Worm (Caenorhabditis elegans) whole organism, L4 larva: ENCODE data around the gene mca-2.
A peak's percentile ranks its signal among the peaks of the same experiment; 100 is the strongest.

Experiments used
- F44E2.7 ChIP-seq: fragments of 200-800 bp; sonication (Bioruptor generic); IDR thresholded peaks from 2 replicates; pipeline ENCODE4 v2.1.2; 2022; ENCODE audit warnings: missing genetic modification characterization, missing compliant biosample characterization
- aha-1 ChIP-seq: fragments of 150-350 bp; peaks from one replicate; lab custom pipeline; 2014; ENCODE audit warnings: missing biosample characterization, missing genetic modification characterization
- ceh-44 ChIP-seq: fragments of 200-800 bp; sonication (Bioruptor generic); IDR thresholded peaks from 2 replicates; pipeline ENCODE4 v1.3.6; 2022; ENCODE audit warnings: missing genetic modification reagents, missing genetic modification characterization, missing compliant biosample characterization
- ces-1 ChIP-seq: fragments of 150-350 bp; sonication (generic microtip); optimal IDR thresholded peaks from 4 replicates; lab custom pipeline; 2014; ENCODE audit warnings: missing biosample characterization, missing genetic modification reagents, missing genetic modification characterization
- ctbp-1 ChIP-seq: fragments of 200-800 bp; sonication (Bioruptor generic); IDR thresholded peaks from 2 replicates; pipeline ENCODE4 v1.3.6; 2022; ENCODE audit warnings: missing genetic modification reagents, missing genetic modification characterization, missing compliant biosample characterization
- dmd-6 ChIP-seq: fragments of 200-800 bp; sonication (Bioruptor generic); IDR thresholded peaks from 2 replicates; pipeline ENCODE4 v1.3.6; 2022; ENCODE audit warnings: missing genetic modification reagents, missing genetic modification characterization, missing compliant biosample characterization
- dpl-1 ChIP-seq: fragments of 150-350 bp; optimal IDR thresholded peaks from 2 replicates; lab custom pipeline; 2014; ENCODE audit warnings: missing biosample characterization, missing genetic modification reagents, missing genetic modification characterization
- duxl-1 ChIP-seq: sonication (generic microtip); optimal IDR thresholded peaks from 2 replicates; lab custom pipeline; 2016; ENCODE audit warnings: mild to moderate bottlenecking, missing genetic modification characterization, moderate library complexity, missing compliant biosample characterization; ENCODE audit not compliant: poor library complexity
- fkh-10 ChIP-seq: fragments of 150-350 bp; optimal IDR thresholded peaks from 2 replicates; lab custom pipeline; 2014; ENCODE audit warnings: missing biosample characterization, missing genetic modification reagents, missing genetic modification characterization
- hlh-11 ChIP-seq: fragments of 200-800 bp; sonication (Bioruptor generic); optimal IDR thresholded peaks from 2 replicates; lab custom pipeline; 2018; ENCODE audit warnings: mild to moderate bottlenecking, missing genetic modification characterization, missing compliant biosample characterization
- hmg-1.1 ChIP-seq: fragments of 200-800 bp; sonication (Bioruptor generic); IDR thresholded peaks from 2 replicates; pipeline ENCODE4 v1.3.6; 2022; ENCODE audit warnings: missing genetic modification reagents, missing genetic modification characterization, missing compliant biosample characterization
- jun-1 ChIP-seq: fragments of 150-350 bp; optimal IDR thresholded peaks from 2 replicates; lab custom pipeline; 2014; ENCODE audit warnings: missing biosample characterization, missing genetic modification reagents, missing genetic modification characterization
- lim-7 ChIP-seq: fragments of 200-800 bp; sonication (Bioruptor generic); IDR thresholded peaks from 2 replicates; pipeline ENCODE4 v1.3.6; 2022; ENCODE audit warnings: missing genetic modification characterization, missing compliant biosample characterization
- lin-13 ChIP-seq: fragments of 150-350 bp; optimal IDR thresholded peaks from 2 replicates; lab custom pipeline; 2014; ENCODE audit warnings: missing biosample characterization, missing genetic modification reagents, missing genetic modification characterization
- lin-15B ChIP-seq: fragments of 150-350 bp; sonication (generic microtip); optimal IDR thresholded peaks from 3 replicates; lab custom pipeline; 2014; ENCODE audit warnings: missing biosample characterization, missing genetic modification characterization
- lsy-2 ChIP-seq, 2 experiments: fragments of 150-350 bp in 1 of 2; sonication (generic microtip) in 1 of 2; optimal IDR thresholded peaks; 2 replicates each; lab custom pipeline; 2014 to 2017; ENCODE audit warnings: missing biosample characterization in 2 of 2, missing genetic modification characterization in 2 of 2
- madf-5 ChIP-seq, 2 experiments: fragments of 200-800 bp; sonication (Bioruptor generic); IDR thresholded peaks; 2 replicates each; pipeline ENCODE4 v1.3.6; 2022; ENCODE audit warnings: missing compliant biosample characterization in 2 of 2, missing genetic modification characterization in 2 of 2
- mxl-2 ChIP-seq: fragments of 200-800 bp; sonication (Bioruptor generic); conservative IDR thresholded peaks from 2 replicates; pipeline ENCODE4 v1.3.6; 2022; ENCODE audit warnings: missing genetic modification reagents, missing genetic modification characterization, missing compliant biosample characterization
- mxl-3 ChIP-seq: fragments of 200-800 bp; sonication (Bioruptor generic); optimal IDR thresholded peaks from 2 replicates; lab custom pipeline; 2018; ENCODE audit warnings: mild to moderate bottlenecking, missing genetic modification characterization, missing compliant biosample characterization
- nhr-111 ChIP-seq: fragments of 200-800 bp; sonication (Bioruptor generic); optimal IDR thresholded peaks from 2 replicates; lab custom pipeline; 2018; ENCODE audit warnings: mild to moderate bottlenecking, missing genetic modification characterization, missing compliant biosample characterization
- nhr-28 ChIP-seq: fragments of 150-350 bp; optimal IDR thresholded peaks from 2 replicates; lab custom pipeline; 2014; ENCODE audit warnings: missing biosample characterization, missing genetic modification characterization
- nhr-41 ChIP-seq: fragments of 200-800 bp; sonication (Bioruptor generic); IDR thresholded peaks from 2 replicates; pipeline ENCODE4 v1.3.6; 2022; ENCODE audit warnings: missing genetic modification reagents, missing genetic modification characterization, missing compliant biosample characterization
- nhr-48 ChIP-seq: sonication (generic microtip); optimal IDR thresholded peaks from 2 replicates; lab custom pipeline; 2016; ENCODE audit warnings: mild to moderate bottlenecking, missing genetic modification characterization, missing compliant biosample characterization
- nhr-6 ChIP-seq: fragments of 150-350 bp; optimal IDR thresholded peaks from 2 replicates; lab custom pipeline; 2014; ENCODE audit warnings: missing biosample characterization, missing genetic modification characterization
- saeg-2 ChIP-seq: fragments of 200-800 bp; sonication (Bioruptor generic); IDR thresholded peaks from 2 replicates; pipeline ENCODE4 v1.3.6; 2022; ENCODE audit warnings: missing genetic modification reagents, missing genetic modification characterization, missing compliant biosample characterization
- set-16 ChIP-seq: fragments of 200-800 bp; sonication (Bioruptor generic); IDR thresholded peaks from 2 replicates; pipeline ENCODE4 v1.3.6; 2022; ENCODE audit warnings: missing genetic modification reagents, missing genetic modification characterization, missing compliant biosample characterization
- skn-1 ChIP-seq: fragments of 150-350 bp; optimal IDR thresholded peaks from 2 replicates; lab custom pipeline; 2014; ENCODE audit warnings: missing biosample characterization, missing genetic modification characterization
- snpc-1.2 ChIP-seq: fragments of 200-800 bp; sonication (Bioruptor generic); IDR thresholded peaks from 2 replicates; pipeline ENCODE4 v1.3.6; 2022; ENCODE audit warnings: missing genetic modification reagents, missing genetic modification characterization, missing compliant biosample characterization
- tag-97 ChIP-seq: fragments of 200-800 bp; sonication (Bioruptor generic); IDR thresholded peaks from 2 replicates; pipeline ENCODE4 v1.3.6; 2022; ENCODE audit warnings: missing genetic modification characterization, missing compliant biosample characterization
- unc-130 ChIP-seq: sonication (generic microtip); optimal IDR thresholded peaks from 2 replicates; lab custom pipeline; 2016; ENCODE audit warnings: missing genetic modification reagents, missing genetic modification characterization, missing compliant biosample characterization
- unc-62 ChIP-seq, 3 experiments: fragments of 150-350 bp in 1 of 3; sonication (generic microtip); optimal IDR thresholded peaks in 2 of 3; peaks in 1 of 3; 1 replicate in 1 of 3; 2 replicates in 2 of 3; lab custom pipeline; 2014 to 2017; ENCODE audit warnings: missing biosample characterization in 3 of 3, missing genetic modification characterization in 3 of 3, missing genetic modification reagents in 3 of 3, missing genotype in 1 of 3
- vab-7 ChIP-seq: fragments of 200-800 bp; sonication (Bioruptor generic); IDR thresholded peaks from 2 replicates; pipeline ENCODE4 v1.3.6; 2022; ENCODE audit warnings: missing genetic modification reagents, missing genetic modification characterization, missing compliant biosample characterization
- zag-1 ChIP-seq: fragments of 150-350 bp; optimal IDR thresholded peaks from 2 replicates; lab custom pipeline; 2014; ENCODE audit warnings: missing biosample characterization, missing genetic modification characterization
- zip-11 ChIP-seq: fragments of 200-800 bp; sonication (Bioruptor generic); IDR thresholded peaks from 2 replicates; pipeline ENCODE4 v1.3.6; 2022; ENCODE audit warnings: missing genetic modification characterization, missing compliant biosample characterization
- zip-2 ChIP-seq: fragments of 150-350 bp; optimal IDR thresholded peaks from 2 replicates; lab custom pipeline; 2014; ENCODE audit warnings: missing biosample characterization, missing genetic modification characterization

Gene mca-2

ce11 chrIV:2053591-2053990, 30.2 kb upstream of the mca-2 start (continued):
- TF ChIP-seq mxl-3 (GFP tag; lab: Kevin White, UChicago), result no peak
- TF ChIP-seq vab-7 (GFP tag; lab: Robert Waterston, UW), result no peak
- TF ChIP-seq hmg-1.1, result 0 out of 2 replicates have a peak, but pooled peaks have one; percentile 39
- TF ChIP-seq ceh-44, result no peak
- TF ChIP-seq lsy-2 (tag; optimal IDR thresholded peaks at IDR 0.05; lab: Kevin White, UChicago), result peak in 1 of 2 experiments; percentile 41
- TF ChIP-seq set-16 (GFP tag; lab: Robert Waterston, UW), result no peak
- peak; percentile 65 for TF ChIP-seq ces-1 (GFP tag; lab: Kevin White, UChicago)
- no peak for TF ChIP-seq saeg-2
- TF ChIP-seq jun-1 (tag; lab: Kevin White, UChicago), result no peak
- peak; percentile 21 for TF ChIP-seq aha-1 (tag; lab: Kevin White, UChicago)
- peak; percentile 14 for TF ChIP-seq hlh-11 (tag; lab: Kevin White, UChicago)
- peak; percentile 55 for TF ChIP-seq fkh-10 (GFP tag; lab: Kevin White, UChicago)
- peak; percentile 72 for TF ChIP-seq ctbp-1 (GFP tag; lab: Robert Waterston, UW)
- peak; percentile 26; the same call in 1 of the 2 replicates for TF ChIP-seq dmd-6
- TF ChIP-seq lim-7, result no peak
- no peak for TF ChIP-seq tag-97 (GFP tag; lab: Robert Waterston, UW)
- no peak for TF ChIP-seq skn-1
- TF ChIP-seq nhr-41 (GFP tag; lab: Robert Waterston, UW), result no peak
- TF ChIP-seq nhr-6 (tag; lab: Kevin White, UChicago), result no peak
- no peak for TF ChIP-seq zag-1 (tag; lab: Kevin White, UChicago)

DNA sequence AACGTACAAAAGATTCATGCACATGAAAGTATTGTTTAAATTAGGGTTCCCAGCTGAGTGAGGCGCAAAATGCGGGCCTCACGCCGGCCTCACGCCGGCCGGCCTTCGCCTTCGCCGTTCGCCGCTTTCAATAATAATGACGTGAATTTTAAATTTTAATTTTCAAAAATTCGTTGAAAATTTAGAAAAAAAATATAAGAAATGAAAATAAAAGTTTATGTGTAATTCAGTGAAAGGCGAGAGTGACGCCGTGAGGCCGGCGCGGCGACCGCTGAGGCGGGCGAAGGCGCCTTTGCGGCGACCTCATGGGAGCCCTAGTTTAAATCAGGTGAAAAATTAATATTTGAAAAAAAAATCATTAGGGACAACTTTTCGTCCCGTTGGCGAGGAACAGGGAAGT, 26.4 kb upstream of the mca-2 start:
- peak; percentile 14 for TF ChIP-seq nhr-111 (GFP tag; lab: Kevin White, UChicago)
- peak; percentile 50 for TF ChIP-seq set-16 (GFP tag; lab: Robert Waterston, UW)
- TF ChIP-seq dpl-1 (GFP tag; lab: Kevin White, UChicago), result no peak

DNA sequence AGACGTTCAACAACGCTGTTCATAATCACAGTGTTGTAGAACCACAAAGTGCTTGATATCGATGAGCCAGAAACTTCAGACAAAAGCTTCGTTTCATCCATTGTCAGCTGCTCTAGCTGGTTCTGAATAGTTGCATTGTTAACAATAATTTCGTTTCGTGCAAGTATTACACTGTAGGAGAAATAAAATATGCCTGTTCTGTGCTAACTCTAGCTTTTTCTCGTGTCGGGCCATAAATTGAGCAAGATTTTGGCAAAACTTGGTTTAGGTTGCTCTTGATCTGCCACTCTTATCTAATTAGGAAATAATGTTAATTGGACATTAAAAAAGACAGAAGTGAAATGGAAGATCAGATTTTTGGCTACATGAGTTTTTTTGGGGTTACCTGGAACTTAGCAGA, 24.8 kb upstream of the mca-2 start, which contains the start of gene R05C11.2:
TSS of gene R05C11.2 (minus strand) at position 101 of the 400 bp plus-strand sequence.
- TF ChIP-seq lin-15B (tag; lab: Kevin White, UChicago), result no peak
- TF ChIP-seq ces-1 (GFP tag; lab: Kevin White, UChicago), result no peak
- no peak for TF ChIP-seq madf-5 (GFP tag; IDR thresholded peaks at IDR 0.05; lab: Robert Waterston, UW)
- no peak for TF ChIP-seq ctbp-1 (GFP tag; lab: Robert Waterston, UW)
- no peak for TF ChIP-seq zip-2 (tag; lab: Kevin White, UChicago)
- TF ChIP-seq unc-62 (GFP tag; optimal IDR thresholded peaks at IDR 0.05 in 1 of 2; lab: Kevin White, UChicago), result peak in 1 of 2 experiments; percentile 15
- no peak for TF ChIP-seq unc-62 (tag; optimal IDR thresholded peaks at IDR 0.05; lab: Kevin White, UChicago)
- TF ChIP-seq F44E2.7 (GFP tag; lab: Robert Waterston, UW), result no peak
- no peak for TF ChIP-seq dpl-1 (GFP tag; lab: Kevin White, UChicago)

DNA sequence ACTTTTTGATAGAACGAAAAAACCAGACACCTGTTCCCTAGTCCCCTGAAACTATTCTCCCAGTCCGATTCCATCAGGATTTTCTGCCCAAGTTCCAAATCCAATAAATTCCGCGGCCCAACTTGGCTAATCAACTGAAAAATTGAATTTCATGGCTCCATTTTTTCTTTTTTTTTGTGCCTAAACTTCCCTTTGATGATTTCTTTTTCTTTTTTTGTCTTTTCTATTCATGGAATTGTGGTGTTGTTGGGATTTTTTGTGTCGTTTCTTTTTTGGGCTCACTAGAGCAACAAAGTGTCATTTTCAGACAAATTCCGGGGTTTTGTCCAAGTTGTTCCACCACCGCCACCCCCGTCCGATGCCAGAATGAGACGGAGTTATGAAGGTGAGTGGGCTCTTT, 17.9 kb upstream of the mca-2 start, which contains the start of gene arrd-26:
TSS of gene arrd-26 (plus strand) at position 301 of the 400 bp plus-strand sequence.
- TF ChIP-seq unc-130 (no peak), lin-13 (no peak), mxl-2 (GFP tag; lab: Robert Waterston, UW) (no peak), nhr-28 (no peak), duxl-1 (tag; lab: Kevin White, UChicago) (no peak), nhr-48 (tag; lab: Kevin White, UChicago) (no peak), zip-11 (GFP tag; lab: Robert Waterston, UW) (no peak), snpc-1.2 (no peak), aha-1 (tag; lab: Kevin White, UChicago) (no peak)
